Fruit fly (Drosophila melanogaster) ovary, adult (tissue): Measurements from ENCODE around the gene egh.
A peak's percentile ranks its signal among the peaks of the same experiment; 100 is the strongest.

Experiments used
- CG17801 ChIP-seq: fragments of 200-800 bp; optimal IDR thresholded peaks from 2 replicates; lab custom pipeline; 2019; ENCODE audit warnings: missing biosample characterization, mild to moderate bottlenecking, missing genetic modification characterization, moderate library complexity; ENCODE audit not compliant: partially characterized antibody

Gene egh

DNA sequence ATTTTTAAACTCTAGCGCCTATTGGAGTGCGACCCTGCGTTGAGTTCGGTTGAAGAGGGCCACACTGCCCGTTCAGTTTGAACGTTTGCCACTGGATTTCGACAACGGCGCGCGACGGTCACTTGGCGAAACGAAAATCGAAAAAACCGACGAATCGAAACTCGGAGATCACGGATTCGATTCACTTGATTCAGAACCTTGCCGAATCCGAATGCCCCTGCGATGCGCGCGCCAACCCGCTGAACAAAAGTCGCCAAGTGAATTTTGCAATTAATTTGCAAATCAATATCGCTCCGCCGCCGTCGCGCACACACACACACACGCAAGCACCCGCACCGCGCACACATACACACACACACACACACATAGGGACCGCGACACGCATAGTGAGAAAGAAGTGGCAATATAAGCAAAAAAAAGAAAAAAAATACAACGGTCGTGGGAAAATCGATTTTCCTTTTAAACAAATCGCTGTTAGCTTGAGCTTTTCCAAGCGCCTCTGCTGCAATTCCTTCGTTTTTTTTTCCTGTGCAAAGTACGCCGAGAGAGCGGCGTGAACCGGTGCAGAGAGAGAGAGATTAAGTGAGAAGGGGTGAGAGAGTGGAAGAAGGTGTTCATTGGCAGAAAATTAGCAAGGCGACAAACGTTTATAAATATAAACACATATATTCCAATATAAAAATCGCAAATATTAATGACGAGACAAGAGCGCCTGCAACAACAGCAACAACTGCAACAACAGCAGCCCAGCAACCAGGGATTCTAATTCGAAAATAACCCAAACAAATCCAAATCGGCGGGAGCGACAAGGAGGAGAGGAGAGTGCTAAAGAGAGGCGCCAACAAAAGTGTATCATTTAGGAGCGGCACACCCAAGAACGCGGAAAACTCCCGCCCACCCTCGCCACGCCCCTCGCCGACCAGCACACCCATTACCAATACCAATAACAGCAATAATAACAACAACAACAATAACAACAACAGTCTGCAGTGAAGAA is at the start of gene egh:
TSS of gene egh (plus strand) at position 89 of the 997 bp plus-strand sequence.
- peak; percentile 60 for TF ChIP-seq CG17801 (GFP tag; lab: Kevin White, UChicago)

DNA sequence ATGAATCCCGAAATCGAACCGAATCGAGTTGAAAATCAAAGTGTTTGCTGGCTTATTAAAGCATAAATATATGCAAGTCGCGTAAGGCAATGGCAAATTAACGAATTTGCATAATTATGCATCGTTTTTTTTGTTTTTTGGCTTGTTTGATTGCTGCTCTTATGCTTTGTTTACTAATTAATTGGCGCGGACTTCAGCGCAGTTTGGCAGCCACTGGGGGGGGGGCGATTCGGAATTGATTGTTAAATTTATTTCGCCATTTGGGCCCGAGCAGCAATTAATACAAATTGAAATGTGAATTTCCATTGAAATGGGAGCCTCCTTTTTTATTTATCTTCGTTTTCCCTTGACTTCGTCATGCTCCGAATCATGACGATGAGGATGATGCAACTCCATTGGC is 48.8 kb upstream of the egh start:
- no peak for TF ChIP-seq CG17801 (GFP tag; lab: Kevin White, UChicago)

DNA sequence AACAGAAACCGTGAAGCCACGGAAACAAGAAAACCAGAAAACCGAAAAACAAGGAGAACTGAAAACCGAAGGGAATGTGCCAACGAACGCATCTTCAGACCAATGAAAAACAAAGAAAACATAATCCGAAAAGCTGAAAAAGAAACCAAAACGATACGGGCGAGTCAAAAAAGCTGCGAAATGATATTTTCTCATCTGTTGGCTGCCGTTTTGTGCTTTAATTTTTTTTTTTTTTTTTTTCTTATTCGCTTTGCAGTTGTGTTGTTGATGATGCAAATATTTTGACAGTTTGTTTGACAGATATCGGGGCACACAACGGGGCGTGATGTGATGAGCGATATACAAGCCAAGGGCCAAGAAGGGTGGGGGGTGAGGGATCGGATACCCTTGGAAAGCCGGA is 45.8 kb upstream of the egh start:
- TF ChIP-seq CG17801 (GFP tag; lab: Kevin White, UChicago), result peak; percentile 36

DNA sequence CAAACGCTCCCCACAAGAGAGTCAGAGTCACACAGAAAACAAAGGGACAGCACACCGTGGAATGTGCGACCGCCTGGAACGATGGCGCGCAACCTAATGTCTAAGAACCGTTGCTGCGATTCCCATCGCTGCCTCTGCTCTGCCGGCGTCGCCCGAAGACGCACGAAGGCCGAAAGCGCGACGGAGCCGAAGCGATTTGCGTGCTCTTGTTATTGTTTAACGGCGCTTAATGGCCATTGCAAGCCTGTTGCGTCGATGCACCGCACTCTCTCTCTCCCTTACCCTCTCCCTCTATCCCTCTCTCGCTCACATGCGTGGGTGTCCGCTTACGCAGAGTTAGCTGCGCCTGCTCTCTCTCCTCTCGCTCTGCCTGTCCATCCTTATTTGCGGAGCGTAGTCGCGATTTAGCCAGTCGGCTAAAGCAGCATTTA is 43.0 kb upstream of the egh start, which contains the start of gene trol:
TSS of gene trol (minus strand) at position 100 of the 431 bp plus-strand sequence.
- TF ChIP-seq CG17801 (GFP tag; lab: Kevin White, UChicago), result no peak

DNA sequence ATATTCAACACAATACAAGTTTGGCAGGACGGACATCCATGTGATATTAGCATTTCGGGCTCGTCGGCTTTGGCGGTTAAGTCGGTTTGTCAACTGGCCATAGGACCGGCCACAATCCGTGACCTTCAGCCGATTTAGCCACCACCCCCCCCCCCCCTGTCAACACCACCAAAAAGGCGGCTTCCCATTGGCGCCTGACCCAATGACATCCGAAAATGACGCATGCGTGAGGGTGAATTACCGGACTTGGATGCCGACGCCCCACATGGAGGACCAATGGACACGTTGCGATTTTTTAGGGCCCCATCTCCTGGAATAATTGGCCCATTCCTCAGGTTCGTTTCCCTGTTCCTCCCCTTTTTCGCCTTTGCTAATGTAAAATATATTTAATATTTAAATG is 42.0 kb upstream of the egh start:
- no peak for TF ChIP-seq CG17801 (GFP tag; lab: Kevin White, UChicago)

DNA sequence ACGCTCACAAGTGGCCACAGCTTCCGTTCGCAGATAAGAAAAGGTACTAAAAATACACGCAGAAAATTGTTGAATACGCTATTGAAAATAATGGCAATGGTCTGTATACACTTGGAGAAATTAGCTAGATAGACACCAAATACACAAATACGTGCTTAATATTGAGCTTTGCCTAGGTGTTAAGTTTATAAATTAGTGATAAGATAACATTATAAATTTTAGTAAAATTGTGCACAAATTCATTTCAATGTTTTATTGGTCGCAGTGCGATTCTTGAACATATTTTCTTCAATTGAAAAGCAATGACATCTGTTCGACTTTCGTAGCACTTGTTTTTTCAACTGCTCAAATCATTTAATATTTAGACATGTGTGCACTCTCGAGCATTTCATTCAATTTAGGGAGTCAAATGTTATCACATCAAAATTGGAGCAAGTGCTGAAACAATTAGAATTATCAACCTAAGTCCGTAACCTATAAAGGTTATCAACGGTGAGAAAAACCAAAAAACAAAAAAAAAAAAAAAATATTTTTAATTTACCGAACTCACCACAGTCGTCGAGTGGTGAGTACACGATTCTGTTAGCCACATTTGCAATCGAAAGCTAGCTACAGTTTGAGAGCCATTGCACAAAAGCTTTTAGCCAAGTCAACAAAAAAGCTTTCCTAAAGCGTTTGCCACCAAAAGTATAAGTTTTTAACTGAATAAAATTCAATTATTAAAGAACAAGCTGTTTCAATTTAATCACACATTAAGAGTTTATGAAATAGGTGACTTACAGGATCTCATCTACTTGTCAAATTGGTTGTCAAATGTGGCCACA is 41.4 kb upstream of the egh start:
- no peak for TF ChIP-seq CG17801 (GFP tag; lab: Kevin White, UChicago)

DNA sequence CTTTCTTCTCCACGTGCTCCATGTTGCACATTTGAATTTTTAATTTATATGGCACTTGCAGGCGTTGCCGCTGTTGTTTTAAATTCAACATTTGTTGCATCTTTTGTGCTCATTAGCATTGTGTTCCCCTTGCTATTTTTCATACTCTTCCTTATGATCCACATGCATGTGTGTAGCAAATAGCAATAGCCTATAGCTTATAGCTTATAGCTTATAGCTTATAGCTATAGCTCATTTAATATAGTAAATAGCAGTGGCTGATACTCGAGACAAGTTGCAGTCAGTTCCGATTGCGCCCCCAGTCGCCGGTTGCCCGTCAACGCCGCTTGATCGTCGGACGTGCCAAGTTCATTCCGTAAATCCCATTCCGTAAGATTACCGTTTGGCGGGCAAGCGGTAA is 36.4 kb upstream of the egh start, which contains the start of gene Pdfr:
TSS of gene Pdfr (plus strand) at position 301 of the 400 bp plus-strand sequence.
- TF ChIP-seq CG17801 (GFP tag; lab: Kevin White, UChicago), result no peak

DNA sequence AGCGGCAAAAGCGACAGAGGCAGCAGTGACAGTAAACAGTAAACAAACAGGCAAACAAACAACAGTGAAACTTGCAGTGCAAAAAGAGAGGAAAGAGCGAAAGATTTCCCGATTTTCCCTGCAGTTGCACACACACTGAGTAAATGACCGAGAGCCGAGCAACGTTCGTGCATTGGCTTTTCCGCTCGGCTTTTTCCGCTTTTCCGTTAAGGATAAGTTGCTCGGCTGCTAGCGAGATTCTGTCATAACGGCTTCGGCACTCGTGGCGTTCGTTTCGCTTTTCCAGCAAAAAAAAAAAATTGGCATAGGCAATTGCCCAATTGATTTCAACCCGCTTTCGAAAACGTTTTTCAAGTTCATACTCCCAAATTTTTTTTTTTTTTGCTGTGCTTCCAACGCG is 34.4 kb upstream of the egh start:
- TF ChIP-seq CG17801 (GFP tag; lab: Kevin White, UChicago), result no peak

DNA sequence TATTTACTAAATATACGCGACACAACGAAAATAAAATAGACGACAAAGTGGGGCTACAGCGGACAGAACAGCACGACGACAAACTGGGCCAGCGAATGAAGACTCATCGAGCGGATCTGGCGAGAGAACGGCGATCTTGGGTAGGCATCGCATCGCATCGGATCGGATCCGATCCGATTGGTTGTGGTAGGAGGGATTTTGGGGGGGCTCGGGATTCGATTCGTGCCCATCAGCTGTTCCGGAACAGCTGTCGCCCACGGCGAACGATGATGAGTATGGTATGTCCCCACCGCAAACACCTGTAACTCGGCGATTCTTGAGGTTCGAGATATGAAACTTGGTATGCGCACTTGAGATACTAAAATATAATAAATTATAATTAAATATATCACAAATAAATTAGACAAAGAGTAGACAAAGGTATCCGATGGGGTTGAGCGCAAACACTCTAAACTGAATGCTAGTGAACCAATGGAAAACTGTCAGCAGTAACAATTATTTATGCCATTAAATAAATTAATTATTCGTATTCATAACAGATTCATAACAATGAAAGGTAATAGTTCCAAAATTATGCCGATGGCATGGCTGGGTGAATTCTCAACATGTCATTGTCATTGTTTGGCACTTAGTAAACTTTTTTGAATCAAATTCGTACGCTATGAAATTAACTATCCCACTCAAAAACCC is 7.8 kb upstream of the egh start, which contains the start of the genes Vha36-3 and AANATL7:
TSS of gene Vha36-3 (minus strand) at position 242 of the 690 bp plus-strand sequence.
TSS of gene AANATL7 (plus strand) at position 640 of the 690 bp plus-strand sequence.
- TF ChIP-seq CG17801 (GFP tag; lab: Kevin White, UChicago), result no peak

DNA sequence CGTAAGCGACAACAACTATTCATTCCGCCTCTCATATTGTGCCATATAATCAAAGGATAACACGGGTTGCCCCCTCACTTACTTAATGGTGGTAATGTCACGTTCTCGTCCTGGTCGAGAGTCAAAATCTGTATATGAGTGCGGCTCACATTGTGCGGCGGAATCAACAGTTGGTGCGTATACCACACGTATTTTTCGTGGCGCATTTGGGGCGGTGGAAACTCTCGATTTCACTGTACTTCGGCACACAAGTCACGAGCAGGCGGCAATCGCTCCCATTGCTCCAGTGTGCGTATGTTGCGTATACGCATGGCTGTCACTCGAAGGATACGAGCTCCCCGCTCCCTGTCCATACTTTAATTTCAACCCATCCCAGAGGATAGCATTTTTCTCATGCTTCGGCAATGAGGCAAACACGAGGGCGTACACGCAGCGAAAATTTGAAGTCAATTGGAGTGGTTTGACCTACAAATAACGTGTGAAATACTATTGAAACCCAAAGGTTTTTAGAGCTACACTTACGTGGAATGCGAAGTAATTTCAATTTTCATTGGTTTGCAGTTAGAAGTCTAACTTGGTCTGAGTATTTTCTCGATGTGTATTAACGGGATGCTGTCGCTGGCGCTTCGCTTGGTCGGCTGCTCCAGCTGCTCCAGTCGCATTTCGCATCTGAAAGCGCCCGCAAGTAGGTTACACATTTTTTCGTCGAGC is 6.4 kb upstream of the egh start:
- TF ChIP-seq CG17801 (GFP tag; lab: Kevin White, UChicago), result no peak

DNA sequence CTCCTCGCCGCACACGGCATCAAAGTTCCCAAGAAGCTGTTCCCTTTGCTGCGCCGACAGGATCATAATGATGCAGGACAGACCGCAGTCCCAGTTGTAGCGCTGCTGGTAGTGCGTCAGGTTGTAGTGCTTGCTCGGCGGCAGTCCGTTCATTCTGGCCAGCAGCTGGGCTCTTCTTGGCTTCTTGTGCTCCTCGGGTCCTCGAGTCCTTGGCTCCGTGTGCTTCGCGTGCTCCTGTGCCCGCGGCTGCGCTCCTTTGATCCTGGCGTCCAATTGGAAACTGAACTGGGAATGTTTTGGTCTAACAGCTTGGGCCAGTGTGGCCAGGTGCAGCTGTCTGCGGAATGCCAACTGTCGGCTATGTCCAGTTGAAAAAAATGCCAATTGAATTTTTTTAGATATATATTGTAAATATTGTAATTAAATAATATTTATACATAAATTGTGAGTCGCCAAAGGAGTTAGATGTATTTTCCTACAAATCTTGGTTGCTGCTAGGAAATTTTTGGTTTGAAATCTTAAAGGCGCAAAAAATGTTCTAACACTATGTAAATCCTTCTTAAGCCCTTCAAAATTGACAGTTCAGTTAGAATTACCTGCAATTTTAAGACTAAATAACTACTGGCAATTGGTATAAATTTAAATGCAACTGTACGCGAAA is 3.1 kb upstream of the egh start, which contains the start of gene CG13760:
TSS of gene CG13760 (minus strand) at position 645 of the 661 bp plus-strand sequence.
- TF ChIP-seq CG17801 (GFP tag; lab: Kevin White, UChicago), result no peak

DNA sequence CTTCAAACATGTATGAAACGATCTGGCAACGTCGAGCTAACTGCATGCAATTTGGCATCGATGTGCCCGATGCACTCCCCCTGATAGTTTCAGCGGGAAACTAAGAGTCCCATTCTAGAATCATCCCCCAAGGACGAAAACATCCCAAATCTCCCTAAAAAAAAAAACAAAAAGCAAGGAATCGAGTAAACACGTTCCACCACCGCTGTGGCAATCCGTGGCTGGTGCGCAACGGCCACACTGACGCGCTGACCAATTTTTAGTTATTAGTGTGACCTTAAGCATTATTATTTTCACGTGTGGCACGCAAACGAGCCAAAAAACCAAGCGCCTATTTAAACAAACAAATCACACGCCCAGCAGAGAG is 2.6 kb upstream of the egh start, which contains the start of gene wds:
TSS of gene wds (plus strand) at position 265 of the 367 bp plus-strand sequence.
- no peak for TF ChIP-seq CG17801 (GFP tag; lab: Kevin White, UChicago)

DNA sequence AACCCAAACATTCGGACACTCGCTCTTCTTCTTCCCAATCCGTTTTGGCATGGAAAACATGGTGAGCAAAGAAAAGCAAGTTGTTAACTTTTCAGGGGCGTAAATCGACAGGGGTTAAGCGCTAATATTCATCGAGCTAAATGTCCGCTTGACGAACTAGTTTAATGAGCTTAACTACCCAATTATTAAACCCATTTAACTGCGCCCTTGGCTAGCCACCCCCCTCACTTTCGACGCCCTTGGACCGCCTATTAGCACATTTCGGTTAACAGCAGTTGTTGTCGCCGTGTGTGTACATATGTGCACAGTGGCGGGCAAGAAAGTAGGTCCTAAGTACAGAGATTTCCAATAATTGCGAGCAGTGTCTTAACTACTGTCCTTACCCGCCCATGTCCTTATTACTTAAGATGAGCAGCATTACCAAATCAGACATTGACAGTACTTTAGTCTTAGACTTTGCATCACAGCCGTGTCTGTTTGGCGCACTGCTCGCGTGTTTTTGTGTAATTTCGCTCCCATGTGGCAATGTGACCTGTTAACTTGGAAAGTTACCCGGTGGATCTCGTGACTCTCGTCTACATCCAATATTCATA is 1.2 kb downstream of the egh start:
- TF ChIP-seq CG17801 (GFP tag; lab: Kevin White, UChicago), result peak; percentile 91
